Fruit fly (Drosophila melanogaster): ENCODE data around the gene mtSSB.

The mtSSB gene

dm6 chr3R:16241102-16241779, 36.2 kb upstream of the mtSSB start (continued):
- peak; percentile 87 for TF ChIP-seq CG18262 (tag; optimal IDR thresholded peaks at IDR 0.05)
- TF ChIP-seq CG12769 (tag; optimal IDR thresholded peaks at IDR 0.05): peak; percentile 90
- no peak for TF ChIP-seq CG4328 (GFP tag; optimal IDR thresholded peaks at IDR 0.05)
- no peak for TF ChIP-seq CG12236 (GFP tag; optimal IDR thresholded peaks at IDR 0.05)
- TF ChIP-seq fd64A (GFP tag; optimal IDR thresholded peaks at IDR 0.05): peak; percentile 40
- TF ChIP-seq eyg (GFP tag; optimal IDR thresholded peaks at IDR 0.05): no peak
- peak in 1 of 3 experiments; percentile 74 for TF ChIP-seq Stat92E (GFP tag; optimal IDR thresholded peaks at IDR 0.05)
- TF ChIP-seq toy (GFP tag; IDR thresholded peaks at IDR 0.05): no peak
- peak; percentile 33 for TF ChIP-seq NK7.1 (GFP tag; optimal IDR thresholded peaks at IDR 0.05)
- TF ChIP-seq gem (tag; optimal IDR thresholded peaks at IDR 0.05): peak; percentile 8
- TF ChIP-seq CG9876 (GFP tag; optimal IDR thresholded peaks at IDR 0.05): peak; percentile 38
- peak; percentile 32 for TF ChIP-seq gcm (GFP tag; optimal IDR thresholded peaks at IDR 0.05)
- peak; percentile 83 for TF ChIP-seq cwo (GFP tag; optimal IDR thresholded peaks at IDR 0.05)
- peak; percentile 84 for TF ChIP-seq twi (tag; optimal IDR thresholded peaks at IDR 0.05)
- peak; percentile 15 for TF ChIP-seq sqz (GFP tag; optimal IDR thresholded peaks at IDR 0.05)
- peak; percentile 92 for TF ChIP-seq pfk (GFP tag; optimal IDR thresholded peaks at IDR 0.05)
- peak; percentile 71 for TF ChIP-seq Fer1 (GFP tag; optimal IDR thresholded peaks at IDR 0.05)
- peak; percentile 32 for TF ChIP-seq pum (GFP tag; optimal IDR thresholded peaks at IDR 0.05)
- TF ChIP-seq HmgZ (tag; optimal IDR thresholded peaks at IDR 0.05): peak; percentile 91
- peak; percentile 58 for TF ChIP-seq lbe (GFP tag; optimal IDR thresholded peaks at IDR 0.05)
- TF ChIP-seq CG15514 (GFP tag; optimal IDR thresholded peaks at IDR 0.05): peak; percentile 42
- TF ChIP-seq CG34376 (GFP tag; optimal IDR thresholded peaks at IDR 0.05): peak; percentile 92
- peak; percentile 8 for TF ChIP-seq ind (GFP tag; optimal IDR thresholded peaks at IDR 0.05)
- peak; percentile 13 for TF ChIP-seq run (tag; optimal IDR thresholded peaks at IDR 0.05)
- peak; percentile 17 for TF ChIP-seq CG1233 (GFP tag; optimal IDR thresholded peaks at IDR 0.05)
- peak; percentile 54 for TF ChIP-seq zf30C (GFP tag; optimal IDR thresholded peaks at IDR 0.05)
- peak; percentile 29 for TF ChIP-seq gsb-n (tag; optimal IDR thresholded peaks at IDR 0.05)
- 0 out of 3 replicates have a peak, but pooled peaks have one; percentile 16 for TF ChIP-seq CG7357 (GFP tag; IDR thresholded peaks at IDR 0.05)
- peak; percentile 33 for TF ChIP-seq D (optimal IDR thresholded peaks at IDR 0.05)
- peak; percentile 0 for TF ChIP-seq D (GFP tag; optimal IDR thresholded peaks at IDR 0.05)
- TF ChIP-seq CG4617 (GFP tag; optimal IDR thresholded peaks at IDR 0.05; ENCODE audit: borderline replicate concordance): no peak
- TF ChIP-seq az2 (GFP tag; optimal IDR thresholded peaks at IDR 0.05): peak; percentile 10
- peak; percentile 81 for TF ChIP-seq lab (GFP tag; optimal IDR thresholded peaks at IDR 0.05)
- TF ChIP-seq CG17385 (GFP tag; optimal IDR thresholded peaks at IDR 0.05): peak; percentile 39
- peak; percentile 60 for TF ChIP-seq CG1647 (GFP tag; optimal IDR thresholded peaks at IDR 0.05)
- peak; percentile 63 for TF ChIP-seq stwl (tag; optimal IDR thresholded peaks at IDR 0.05)
- peak; percentile 45 for TF ChIP-seq CG8290 (GFP tag; optimal IDR thresholded peaks at IDR 0.05)
- peak; percentile 22 to 90 for TF ChIP-seq CG8290 (tag; optimal IDR thresholded peaks at IDR 0.05)
- TF ChIP-seq CG12071 (GFP tag; optimal IDR thresholded peaks at IDR 0.05): peak; percentile 51
- TF ChIP-seq HHEX (GFP tag; optimal IDR thresholded peaks at IDR 0.05): peak; percentile 19
- no peak for TF ChIP-seq rib (GFP tag; IDR thresholded peaks at IDR 0.05)
- TF ChIP-seq CG7928 (GFP tag; optimal IDR thresholded peaks at IDR 0.05): peak; percentile 47
- peak in 1 of 3 experiments; percentile 41 for TF ChIP-seq lola (GFP tag; optimal IDR thresholded peaks at IDR 0.05)
- TF ChIP-seq sim (GFP tag; IDR thresholded peaks at IDR 0.05): no peak
- TF ChIP-seq CG2120 (GFP tag; optimal IDR thresholded peaks at IDR 0.05): peak; percentile 56
- no peak for TF ChIP-seq sna (GFP tag; IDR thresholded peaks at IDR 0.05; ENCODE audit: partially characterized antibody)
- no peak for TF ChIP-seq ttk (GFP tag; IDR thresholded peaks at IDR 0.05)
- peak; percentile 11 for TF ChIP-seq CG10654 (GFP tag; optimal IDR thresholded peaks at IDR 0.05)
- peak; percentile 32 for TF ChIP-seq CG9609 (GFP tag; optimal IDR thresholded peaks at IDR 0.05)

Data from whole organism, embryonic.